Worm (Caenorhabditis elegans): ENCODE data around the gene prx-19.

DNA sequence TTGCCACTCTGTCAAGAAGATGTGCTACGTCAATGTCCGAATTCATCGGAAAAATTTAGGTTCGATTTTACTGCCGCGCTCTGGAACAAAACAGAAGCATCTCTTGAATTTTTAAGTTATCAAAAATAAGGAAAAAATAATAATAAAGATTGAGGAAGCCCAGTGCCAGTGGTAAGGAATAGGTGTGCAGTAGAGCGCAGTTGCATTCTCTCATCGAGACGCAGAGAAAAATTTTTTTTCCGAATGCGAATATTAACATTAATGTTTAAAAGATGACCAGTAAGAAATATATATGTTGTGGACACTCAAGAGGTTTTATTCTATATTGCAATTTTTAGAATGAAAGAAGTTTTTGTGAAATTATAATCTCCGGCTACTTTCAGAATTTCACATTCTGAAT, 38.6 kb upstream of the prx-19 start:
- no peak for TF ChIP-seq lin-39 (tag; optimal IDR thresholded peaks at IDR 0.05)
- no peak for TF ChIP-seq mdl-1 (tag; optimal IDR thresholded peaks at IDR 0.05)
- TF ChIP-seq ZK546.5 (tag; optimal IDR thresholded peaks at IDR 0.05) = no peak
- TF ChIP-seq unc-62 (GFP tag; optimal IDR thresholded peaks at IDR 0.05) = no peak
- peak; percentile 34 for TF ChIP-seq lin-13 (GFP tag; optimal IDR thresholded peaks at IDR 0.05)
- no peak for TF ChIP-seq aly-2 (tag; optimal IDR thresholded peaks at IDR 0.05)

Measured in whole organism, L2 larva.